Fruit fly (Drosophila melanogaster): Measurements from ENCODE around the gene CG32568.

Gene CG32568

dm6 chrX:16718169-16718723 is 22.5 kb upstream of the CG32568 start:
- TF ChIP-seq CG17801 (GFP tag; optimal IDR thresholded peaks at IDR 0.05; ENCODE audit: partially characterized antibody): peak; percentile 70

dm6 chrX:16721168-16721567 is 19.5 kb upstream of the CG32568 start, which contains the start of the genes CG32572 and CG34325:
CG32572 (plus strand) TSS chrX:16721183.
CG34325 (minus strand) TSS chrX:16721411.
- peak; percentile 9 for TF ChIP-seq CG17801 (GFP tag; optimal IDR thresholded peaks at IDR 0.05; ENCODE audit: partially characterized antibody)

dm6 chrX:16723203-16724173 is 17.2 kb upstream of the CG32568 start:
- peak; percentile 38 for TF ChIP-seq CG17801 (GFP tag; optimal IDR thresholded peaks at IDR 0.05; ENCODE audit: partially characterized antibody)

dm6 chrX:16724544-16724943 is 16.2 kb upstream of the CG32568 start:
- peak; percentile 20 for TF ChIP-seq CG17801 (GFP tag; optimal IDR thresholded peaks at IDR 0.05; ENCODE audit: partially characterized antibody)

- TF ChIP-seq CG17801 (GFP tag; optimal IDR thresholded peaks at IDR 0.05; ENCODE audit: partially characterized antibody): no peak
These were observed 9.9 kb upstream of the CG32568 start, which contains the start of gene TwdlX for dm6 chrX:16730791-16731190. TwdlX (plus strand) TSS chrX:16731091.

- no peak for TF ChIP-seq CG17801 (GFP tag; optimal IDR thresholded peaks at IDR 0.05; ENCODE audit: partially characterized antibody)
These were observed 7.5 kb upstream of the CG32568 start for dm6 chrX:16733244-16733643.

- no peak for TF ChIP-seq CG17801 (GFP tag; optimal IDR thresholded peaks at IDR 0.05; ENCODE audit: partially characterized antibody)
These were observed 6.1 kb upstream of the CG32568 start, which contains the start of gene TwdlY for dm6 chrX:16734647-16735046. TwdlY (plus strand) TSS chrX:16734947.

dm6 chrX:16736180-16736579 is 4.5 kb upstream of the CG32568 start:
- TF ChIP-seq CG17801 (GFP tag; optimal IDR thresholded peaks at IDR 0.05; ENCODE audit: partially characterized antibody): no peak

- no peak for TF ChIP-seq CG17801 (GFP tag; optimal IDR thresholded peaks at IDR 0.05; ENCODE audit: partially characterized antibody)
These were observed 2.8 kb upstream of the CG32568 start, which contains the start of gene TwdlZ for dm6 chrX:16737878-16738277. TwdlZ (plus strand) TSS chrX:16738178.

- TF ChIP-seq CG17801 (GFP tag; optimal IDR thresholded peaks at IDR 0.05; ENCODE audit: partially characterized antibody): no peak
These were observed 1.8 kb downstream of the CG32568 start, which contains the start of gene Twdlalpha for dm6 chrX:16742547-16742946. Twdlalpha (plus strand) TSS chrX:16742847.

dm6 chrX:16744345-16744744 is 3.6 kb downstream of the CG32568 start:
- TF ChIP-seq CG17801 (GFP tag; optimal IDR thresholded peaks at IDR 0.05; ENCODE audit: partially characterized antibody): no peak

- TF ChIP-seq CG17801 (GFP tag; optimal IDR thresholded peaks at IDR 0.05; ENCODE audit: partially characterized antibody): no peak
These were observed 5.2 kb downstream of the CG32568 start for dm6 chrX:16745942-16746341.

dm6 chrX:16746824-16747223 is 6.1 kb downstream of the CG32568 start:
- TF ChIP-seq CG17801 (GFP tag; optimal IDR thresholded peaks at IDR 0.05; ENCODE audit: partially characterized antibody): no peak

dm6 chrX:16747467-16747866 is 6.8 kb downstream of the CG32568 start:
- TF ChIP-seq CG17801 (GFP tag; optimal IDR thresholded peaks at IDR 0.05; ENCODE audit: partially characterized antibody): peak; percentile 19

- TF ChIP-seq CG17801 (GFP tag; optimal IDR thresholded peaks at IDR 0.05; ENCODE audit: partially characterized antibody): no peak
These were observed 8.6 kb downstream of the CG32568 start for dm6 chrX:16749324-16749723.

All from ovary, adult (tissue).